Fruit fly (Drosophila melanogaster): ENCODE measurements around the gene CG16985.

CG16985 gene

dm6 chr3L:2582753-2583536 is 16.2 kb upstream of the CG16985 start:
- TF ChIP-seq CG8301 (tag; optimal IDR thresholded peaks at IDR 0.05) (peak; percentile 66), D1 (tag; optimal IDR thresholded peaks at IDR 0.05) (peak; percentile 0), CG8159 (tag; optimal IDR thresholded peaks at IDR 0.05) (peak; percentile 76), fd96Ca (GFP tag; IDR thresholded peaks at IDR 0.05) (peak; percentile 92), CG17806 (tag; optimal IDR thresholded peaks at IDR 0.05) (peak; percentile 77), CG34367 (tag; optimal IDR thresholded peaks at IDR 0.05) (peak; percentile 44), CG32121 (GFP tag; IDR thresholded peaks at IDR 0.05) (peak; percentile 85), CG15710 (tag; optimal IDR thresholded peaks at IDR 0.05) (peak; percentile 72), CG13204 (GFP tag; optimal IDR thresholded peaks at IDR 0.05) (no peak), CG12605 (GFP tag; IDR thresholded peaks at IDR 0.05) (peak; percentile 45), EcR (GFP tag; optimal IDR thresholded peaks at IDR 0.05) (no peak), CG10348 (GFP tag; IDR thresholded peaks at IDR 0.05) (no peak), Pif1B (GFP tag; optimal IDR thresholded peaks at IDR 0.05) (peak; percentile 75), Snoo (tag; optimal IDR thresholded peaks at IDR 0.05) (peak; percentile 83), Pif1A (GFP tag; optimal IDR thresholded peaks at IDR 0.05) (peak; percentile 79), CG14655 (GFP tag; optimal IDR thresholded peaks at IDR 0.05) (peak; percentile 71), rn (GFP tag; IDR thresholded peaks at IDR 0.05) (peak; percentile 75), CG9948 (tag; optimal IDR thresholded peaks at IDR 0.05) (peak; percentile 60), Ets98B (GFP tag; IDR thresholded peaks at IDR 0.05) (peak; percentile 85), gl (tag; optimal IDR thresholded peaks at IDR 0.05) (peak; percentile 32), CG4496 (GFP tag; IDR thresholded peaks at IDR 0.05) (peak; percentile 94)

- no peak for TF ChIP-seq gl (tag; optimal IDR thresholded peaks at IDR 0.05)
- TF ChIP-seq Pif1B (GFP tag; optimal IDR thresholded peaks at IDR 0.05), result no peak
- peak; percentile 79 for TF ChIP-seq EcR (GFP tag; optimal IDR thresholded peaks at IDR 0.05)
- TF ChIP-seq CG14655 (GFP tag; optimal IDR thresholded peaks at IDR 0.05), result no peak
- TF ChIP-seq CG32121 (GFP tag; IDR thresholded peaks at IDR 0.05), result peak; percentile 9; the same call in 1 of the 2 replicates
- TF ChIP-seq CG9948 (tag; optimal IDR thresholded peaks at IDR 0.05), result no peak
- no peak for TF ChIP-seq Ets98B (GFP tag; IDR thresholded peaks at IDR 0.05)
- no peak for TF ChIP-seq Snoo (tag; optimal IDR thresholded peaks at IDR 0.05)
Observed at dm6 chr3L:2583537-2583870, 15.6 kb upstream of the CG16985 start.

- peak; percentile 77 for TF ChIP-seq CG17806 (tag; optimal IDR thresholded peaks at IDR 0.05)
- peak; percentile 51 for TF ChIP-seq Snoo (tag; optimal IDR thresholded peaks at IDR 0.05)
- TF ChIP-seq EcR (GFP tag; optimal IDR thresholded peaks at IDR 0.05), result peak; percentile 79
- TF ChIP-seq CG34367 (tag; optimal IDR thresholded peaks at IDR 0.05), result peak; percentile 81
- no peak; the same call in 1 of the 3 replicates for TF ChIP-seq fd96Ca (GFP tag; IDR thresholded peaks at IDR 0.05)
- TF ChIP-seq CG13204 (GFP tag; optimal IDR thresholded peaks at IDR 0.05), result peak; percentile 62
- TF ChIP-seq CG8159 (tag; optimal IDR thresholded peaks at IDR 0.05), result peak; percentile 89
- TF ChIP-seq Pif1B (GFP tag; optimal IDR thresholded peaks at IDR 0.05), result peak; percentile 71
- TF ChIP-seq gl (tag; optimal IDR thresholded peaks at IDR 0.05), result peak; percentile 72
- TF ChIP-seq CG9948 (tag; optimal IDR thresholded peaks at IDR 0.05), result peak; percentile 88
- peak; percentile 87 for TF ChIP-seq CG15710 (tag; optimal IDR thresholded peaks at IDR 0.05)
- TF ChIP-seq CG14655 (GFP tag; optimal IDR thresholded peaks at IDR 0.05), result peak; percentile 91
- peak; percentile 91 for TF ChIP-seq CG8301 (tag; optimal IDR thresholded peaks at IDR 0.05)
- TF ChIP-seq CG10348 (GFP tag; IDR thresholded peaks at IDR 0.05), result peak; percentile 65
- no peak for TF ChIP-seq rn (GFP tag; IDR thresholded peaks at IDR 0.05)
- TF ChIP-seq CG12605 (GFP tag; IDR thresholded peaks at IDR 0.05), result no peak
- peak; percentile 31 for TF ChIP-seq Ets98B (GFP tag; IDR thresholded peaks at IDR 0.05)
- TF ChIP-seq CG4496 (GFP tag; IDR thresholded peaks at IDR 0.05), result peak; percentile 75
- TF ChIP-seq CG32121 (GFP tag; IDR thresholded peaks at IDR 0.05), result peak; percentile 71
- no peak for TF ChIP-seq D1 (tag; optimal IDR thresholded peaks at IDR 0.05)
- TF ChIP-seq Pif1A (GFP tag; optimal IDR thresholded peaks at IDR 0.05), result peak; percentile 81
Observed at dm6 chr3L:2584119-2584805, 14.8 kb upstream of the CG16985 start.

- TF ChIP-seq Pif1A (GFP tag; optimal IDR thresholded peaks at IDR 0.05), result no peak
- TF ChIP-seq CG8159 (tag; optimal IDR thresholded peaks at IDR 0.05), result no peak
- TF ChIP-seq D1 (tag; optimal IDR thresholded peaks at IDR 0.05), result no peak
- TF ChIP-seq CG32121 (GFP tag; IDR thresholded peaks at IDR 0.05), result no peak
- TF ChIP-seq EcR (GFP tag; optimal IDR thresholded peaks at IDR 0.05), result no peak
- TF ChIP-seq CG4496 (GFP tag; IDR thresholded peaks at IDR 0.05), result no peak
- TF ChIP-seq CG9948 (tag; optimal IDR thresholded peaks at IDR 0.05), result no peak
- TF ChIP-seq CG15710 (tag; optimal IDR thresholded peaks at IDR 0.05), result no peak
- no peak for TF ChIP-seq CG17806 (tag; optimal IDR thresholded peaks at IDR 0.05)
- TF ChIP-seq CG8301 (tag; optimal IDR thresholded peaks at IDR 0.05), result no peak
- TF ChIP-seq rn (GFP tag; IDR thresholded peaks at IDR 0.05), result no peak
Observed at dm6 chr3L:2584827-2585226, 14.3 kb upstream of the CG16985 start.

- TF ChIP-seq CG8301 (tag; optimal IDR thresholded peaks at IDR 0.05) (no peak), CG14655 (GFP tag; optimal IDR thresholded peaks at IDR 0.05) (no peak), D1 (tag; optimal IDR thresholded peaks at IDR 0.05) (no peak), EcR (GFP tag; optimal IDR thresholded peaks at IDR 0.05) (peak; percentile 51), Snoo (tag; optimal IDR thresholded peaks at IDR 0.05) (peak; percentile 2), CG15710 (tag; optimal IDR thresholded peaks at IDR 0.05) (no peak), CG10348 (GFP tag; IDR thresholded peaks at IDR 0.05) (no peak), CG13204 (GFP tag; optimal IDR thresholded peaks at IDR 0.05) (no peak), rn (GFP tag; IDR thresholded peaks at IDR 0.05) (no peak), CG32121 (GFP tag; IDR thresholded peaks at IDR 0.05) (no peak), CG12605 (GFP tag; IDR thresholded peaks at IDR 0.05) (0 out of 2 replicates have a peak, but pooled peaks have one; percentile 31), Ets98B (GFP tag; IDR thresholded peaks at IDR 0.05) (0 out of 2 replicates have a peak, but pooled peaks have one; percentile 14), CG9948 (tag; optimal IDR thresholded peaks at IDR 0.05) (no peak), fd96Ca (GFP tag; IDR thresholded peaks at IDR 0.05) (no peak), CG34367 (tag; optimal IDR thresholded peaks at IDR 0.05) (no peak), CG4496 (GFP tag; IDR thresholded peaks at IDR 0.05) (peak; percentile 52), Pif1B (GFP tag; optimal IDR thresholded peaks at IDR 0.05) (no peak), gl (tag; optimal IDR thresholded peaks at IDR 0.05) (no peak), CG8159 (tag; optimal IDR thresholded peaks at IDR 0.05) (peak; percentile 15), Pif1A (GFP tag; optimal IDR thresholded peaks at IDR 0.05) (no peak)
Observed at dm6 chr3L:2585794-2586741, 13.0 kb upstream of the CG16985 start, which contains the start of gene msn. Gene msn (minus strand): TSS chr3L:2586540.

All from whole organism, pupa.